Worm (Caenorhabditis elegans): Measurements from ENCODE around the gene C14C11.4.

Gene C14C11.4

ce11 chrV:5617301-5617700 is 30.1 kb upstream of the C14C11.4 start, which contains the start of gene M03E7.2:
Gene M03E7.2, plus strand, starts transcription at chrV:5617601.
- TF ChIP-seq elt-3 (tag; optimal IDR thresholded peaks at IDR 0.05) (no peak), sea-2 (GFP tag; optimal IDR thresholded peaks at IDR 0.05) (no peak), mdl-1 (tag; optimal IDR thresholded peaks at IDR 0.05) (no peak), jun-1 (tag; optimal IDR thresholded peaks at IDR 0.05) (no peak), unc-62 (GFP tag; optimal IDR thresholded peaks at IDR 0.05) (no peak)

DNA sequence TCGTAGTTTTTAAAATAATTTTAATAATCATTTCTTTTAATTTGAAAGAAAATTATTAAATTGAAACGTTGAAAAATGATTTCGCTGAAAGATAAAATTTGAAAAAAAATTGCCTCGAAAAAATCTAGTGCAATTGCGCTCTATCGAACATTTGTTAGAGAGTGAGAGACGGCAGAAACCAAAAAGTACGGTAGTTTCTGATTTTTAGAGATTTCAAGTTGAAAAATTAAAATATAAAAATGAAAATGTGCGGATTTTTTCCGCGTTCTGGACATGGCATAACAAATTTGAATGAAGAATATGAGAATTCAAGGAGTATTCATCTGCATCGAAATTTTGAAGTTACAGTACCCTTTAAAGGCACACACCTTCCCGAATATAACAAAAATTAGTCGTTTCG is 28.0 kb upstream of the C14C11.4 start:
- TF ChIP-seq unc-62 (GFP tag; optimal IDR thresholded peaks at IDR 0.05) = no peak
- TF ChIP-seq fkh-10 (GFP tag; optimal IDR thresholded peaks at IDR 0.05) = no peak
- peak; percentile 39 for TF ChIP-seq pha-4 (tag; optimal IDR thresholded peaks at IDR 0.05)
- no peak for TF ChIP-seq ceh-9 (tag; optimal IDR thresholded peaks at IDR 0.05)
- peak; percentile 27 for TF ChIP-seq nfya-1 (tag; optimal IDR thresholded peaks at IDR 0.05; ENCODE audit: insufficient read depth)

DNA sequence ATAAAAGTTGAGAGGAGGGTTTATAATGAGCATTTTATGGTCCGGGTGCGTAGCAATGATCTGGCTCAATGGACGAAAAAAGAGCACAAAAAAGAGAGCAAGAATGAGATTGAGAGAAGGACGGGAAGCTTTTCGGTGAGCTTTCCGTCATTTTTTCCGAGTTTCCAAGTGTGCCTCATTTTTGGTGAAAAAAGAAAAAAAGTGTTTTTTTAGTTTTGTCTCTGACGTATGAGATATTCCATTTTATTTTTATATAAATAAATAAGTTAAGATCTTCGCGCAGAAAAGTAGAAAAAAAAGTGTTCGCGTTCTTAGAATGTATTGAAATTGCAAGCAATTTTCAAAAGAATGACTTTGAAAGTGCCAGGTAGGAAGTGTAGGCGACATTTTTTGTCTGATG is 27.4 kb upstream of the C14C11.4 start, which contains the start of gene memb-2:
TSS of gene memb-2 (minus strand) at position 101 of the 400 bp plus-strand sequence.
- no peak for TF ChIP-seq mml-1 (tag; optimal IDR thresholded peaks at IDR 0.05)
- TF ChIP-seq egl-5 (tag; optimal IDR thresholded peaks at IDR 0.05) = peak; percentile 21
- no peak for TF ChIP-seq fkh-10 (GFP tag; optimal IDR thresholded peaks at IDR 0.05)
- no peak for TF ChIP-seq elt-3 (tag; optimal IDR thresholded peaks at IDR 0.05)

ce11 chrV:5621390-5621789 is 26.0 kb upstream of the C14C11.4 start, which contains the start of gene M03E7.1:
Gene M03E7.1, plus strand, starts transcription at chrV:5621690.
- TF ChIP-seq ceh-28 (tag; optimal IDR thresholded peaks at IDR 0.05) (no peak), ZK546.5 (tag; optimal IDR thresholded peaks at IDR 0.05) (no peak), nhr-11 (tag; optimal IDR thresholded peaks at IDR 0.05) (no peak), nhr-76 (tag; optimal IDR thresholded peaks at IDR 0.05) (no peak), nhr-237 (tag; optimal IDR thresholded peaks at IDR 0.05) (no peak), pqm-1 (tag; optimal IDR thresholded peaks at IDR 0.05) (no peak), fos-1 (tag; optimal IDR thresholded peaks at IDR 0.05) (no peak), elt-2 (tag; optimal IDR thresholded peaks at IDR 0.05) (no peak), sea-2 (GFP tag; optimal IDR thresholded peaks at IDR 0.05) (no peak)

- TF ChIP-seq snpc-4 (tag; optimal IDR thresholded peaks at IDR 0.05) (no peak), elt-3 (tag; optimal IDR thresholded peaks at IDR 0.05) (no peak), lin-39 (tag; optimal IDR thresholded peaks at IDR 0.05) (peak; percentile 39), nhr-28 (tag; optimal IDR thresholded peaks at IDR 0.05) (no peak), egl-5 (tag; optimal IDR thresholded peaks at IDR 0.05) (no peak), unc-62 (GFP tag; optimal IDR thresholded peaks at IDR 0.05) (peak; percentile 72), ceh-82 (tag; optimal IDR thresholded peaks at IDR 0.05) (no peak), nhr-11 (tag; optimal IDR thresholded peaks at IDR 0.05) (no peak), fkh-2 (tag; optimal IDR thresholded peaks at IDR 0.05) (no peak)
Observed at ce11 chrV:5628014-5628413, 19.4 kb upstream of the C14C11.4 start.

DNA sequence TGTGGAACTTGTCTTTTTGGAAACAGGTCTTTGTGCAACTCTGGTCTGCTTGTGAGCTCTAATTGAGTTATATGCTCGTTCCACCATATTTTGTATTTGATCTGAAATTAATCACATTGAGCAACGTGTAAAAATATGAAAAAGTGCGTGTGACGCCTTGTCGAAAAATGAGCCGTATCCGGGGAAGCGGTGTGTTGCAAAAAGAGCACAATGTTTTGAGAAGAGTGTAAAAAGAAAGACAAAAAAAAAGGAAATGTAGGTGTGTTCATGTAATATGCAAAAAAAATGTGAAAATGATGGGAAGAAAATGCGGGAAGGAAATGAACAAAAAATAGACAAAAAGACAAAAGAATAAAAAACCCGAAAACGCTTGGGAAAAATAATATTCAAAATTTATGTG is 16.6 kb upstream of the C14C11.4 start, which contains the start of gene acy-4:
TSS of gene acy-4 (minus strand) at position 101 of the 400 bp plus-strand sequence.
- TF ChIP-seq nhr-77 (tag; optimal IDR thresholded peaks at IDR 0.05) (no peak), egl-5 (tag; optimal IDR thresholded peaks at IDR 0.05) (no peak), pqm-1 (tag; optimal IDR thresholded peaks at IDR 0.05) (no peak), snpc-4 (tag; optimal IDR thresholded peaks at IDR 0.05) (no peak), R02D3.7 (tag; optimal IDR thresholded peaks at IDR 0.05) (no peak), lin-15B (tag; optimal IDR thresholded peaks at IDR 0.05) (no peak)

- peak; percentile 38 for TF ChIP-seq pqm-1 (tag; optimal IDR thresholded peaks at IDR 0.05)
- peak; percentile 82 for TF ChIP-seq elt-2 (tag; optimal IDR thresholded peaks at IDR 0.05)
- no peak for TF ChIP-seq ceh-28 (tag; optimal IDR thresholded peaks at IDR 0.05)
Observed at ce11 chrV:5634445-5634844, 13.0 kb upstream of the C14C11.4 start.

ce11 chrV:5640072-5640471 is 7.3 kb upstream of the C14C11.4 start:
- TF ChIP-seq lin-15B (tag; optimal IDR thresholded peaks at IDR 0.05) = peak; percentile 27
